Fruit fly (Drosophila melanogaster) whole organism, embryonic: Measurements from ENCODE around the gene CG31957.

ENCODE experiments used
- Antp ChIP-seq: fragments of 200-800 bp; sonication (Bioruptor generic); optimal IDR thresholded peaks from 3 replicates; lab custom pipeline; 2016; ENCODE audit warnings: missing biosample characterization, missing genetic modification characterization
- Atf-2 ChIP-seq: fragments of 200-800 bp; sonication (Bioruptor generic); optimal IDR thresholded peaks from 2 replicates; lab custom pipeline; 2016; ENCODE audit warnings: missing biosample characterization, missing genetic modification characterization
- B-H2 ChIP-seq: fragments of 200-800 bp; sonication (Bioruptor generic); optimal IDR thresholded peaks from 2 replicates; lab custom pipeline; 2018; ENCODE audit warnings: missing biosample characterization, mild to moderate bottlenecking, missing genetic modification characterization
- CG11504 ChIP-seq: fragments of 200-800 bp; sonication (Bioruptor generic); optimal IDR thresholded peaks from 3 replicates; lab custom pipeline; 2019; ENCODE audit warnings: missing biosample characterization, mild to moderate bottlenecking, missing genetic modification characterization, moderate library complexity
- CG11695 ChIP-seq: fragments of 200-800 bp; sonication (Bioruptor generic); IDR thresholded peaks from 3 replicates; pipeline ENCODE4 v1.3.6; 2022; ENCODE audit warnings: missing biosample characterization, missing genetic modification characterization
- CG13775 ChIP-seq: fragments of 200-800 bp; sonication (Bioruptor generic); optimal IDR thresholded peaks from 3 replicates; lab custom pipeline; 2017; ENCODE audit warnings: missing biosample characterization, mild to moderate bottlenecking, missing genetic modification characterization
- CG17361 ChIP-seq: fragments of 200-800 bp; sonication (Bioruptor generic); IDR thresholded peaks from 3 replicates; pipeline ENCODE4 v1.3.6; 2022; ENCODE audit warnings: missing biosample characterization, missing genetic modification characterization
- CG18476 ChIP-seq: fragments of 200-800 bp; sonication (Bioruptor generic); optimal IDR thresholded peaks from 2 replicates; lab custom pipeline; 2016; ENCODE audit warnings: missing biosample characterization, mild to moderate bottlenecking, missing genetic modification characterization
- CG31441 ChIP-seq: fragments of 200-800 bp; sonication (Bioruptor generic); IDR thresholded peaks from 2 replicates; pipeline ENCODE4 v1.3.6; 2022; ENCODE audit warnings: missing biosample characterization, missing genetic modification characterization
- CG32767 ChIP-seq: fragments of 200-800 bp; sonication (Bioruptor generic); IDR thresholded peaks from 2 replicates; pipeline ENCODE4 v1.3.6; 2022; ENCODE audit warnings: missing biosample characterization, missing genetic modification characterization
- CG32772 ChIP-seq: fragments of 200-800 bp; sonication (Bioruptor generic); IDR thresholded peaks from 2 replicates; pipeline ENCODE4 v1.3.6; 2022; ENCODE audit warnings: missing biosample characterization, missing genetic modification characterization
- CG34422 ChIP-seq: fragments of 200-800 bp; sonication (Bioruptor generic); IDR thresholded peaks from 3 replicates; pipeline ENCODE4 v1.3.6; 2022; ENCODE audit warnings: missing biosample characterization, missing genetic modification characterization
- CG6654 ChIP-seq: fragments of 200-800 bp; sonication (Bioruptor generic); optimal IDR thresholded peaks from 2 replicates; lab custom pipeline; 2017; ENCODE audit warnings: missing biosample characterization, mild to moderate bottlenecking, missing genetic modification characterization
- CG6854 ChIP-seq: fragments of 200-800 bp; sonication (Bioruptor generic); optimal IDR thresholded peaks from 3 replicates; lab custom pipeline; 2017; ENCODE audit warnings: missing biosample characterization, mild to moderate bottlenecking, missing genetic modification characterization
- CG8281 ChIP-seq: fragments of 200-800 bp; sonication (Bioruptor generic); optimal IDR thresholded peaks from 2 replicates; lab custom pipeline; 2018; ENCODE audit warnings: missing biosample characterization, mild to moderate bottlenecking, missing genetic modification characterization, moderate library complexity
- CG8944 ChIP-seq: fragments of 200-800 bp; sonication (Bioruptor generic); optimal IDR thresholded peaks from 3 replicates; lab custom pipeline; 2016; ENCODE audit warnings: missing biosample characterization, missing genetic modification characterization
- CkIIα-i1 ChIP-seq: fragments of 200-800 bp; sonication (Bioruptor generic); IDR thresholded peaks from 2 replicates; pipeline ENCODE4 v1.3.6; 2022; ENCODE audit warnings: missing biosample characterization, missing genetic modification characterization
- Doc3 ChIP-seq: fragments of 200-800 bp; sonication (Bioruptor generic); IDR thresholded peaks from 3 replicates; pipeline ENCODE4 v1.3.6; 2022; ENCODE audit warnings: missing biosample characterization, missing genetic modification characterization; ENCODE audit not compliant: partially characterized antibody
- E2f1 ChIP-seq: fragments of 200-800 bp; sonication (Bioruptor generic); IDR thresholded peaks from 2 replicates; pipeline ENCODE4 v1.3.6; 2022; ENCODE audit warnings: missing biosample characterization, missing genetic modification characterization
- Fer2 ChIP-seq: fragments of 200-800 bp; sonication (Bioruptor generic); optimal IDR thresholded peaks from 2 replicates; lab custom pipeline; 2018; ENCODE audit warnings: missing biosample characterization, mild to moderate bottlenecking, missing genetic modification characterization, moderate library complexity
- HLH4C ChIP-seq: fragments of 200-800 bp; sonication (Bioruptor generic); IDR thresholded peaks from 3 replicates; pipeline ENCODE4 v1.3.6; 2022; ENCODE audit warnings: missing biosample characterization, missing genetic modification characterization; ENCODE audit not compliant: partially characterized antibody
- Hr51 ChIP-seq, 2 experiments: fragments of 200-800 bp; sonication (Bioruptor generic); optimal IDR thresholded peaks; 2 replicates in 1 of 2; 3 replicates in 1 of 2; lab custom pipeline; 2016 to 2018; ENCODE audit warnings: missing biosample characterization in 2 of 2, missing genetic modification characterization in 2 of 2, mild to moderate bottlenecking in 1 of 2, moderate library complexity in 1 of 2
- Lim3 ChIP-seq: fragments of 200-800 bp; sonication (Bioruptor generic); IDR thresholded peaks from 2 replicates; pipeline ENCODE4 v1.3.6; 2022; ENCODE audit warnings: missing biosample characterization, missing genetic modification characterization
- Mad ChIP-seq: fragments of 200-800 bp; sonication (Bioruptor generic); optimal IDR thresholded peaks from 2 replicates; lab custom pipeline; 2016; ENCODE audit warnings: missing biosample characterization, missing genetic modification characterization
- NK7.1 ChIP-seq: fragments of 200-800 bp; sonication (Bioruptor generic); optimal IDR thresholded peaks from 3 replicates; lab custom pipeline; 2016; ENCODE audit warnings: missing biosample characterization, missing genetic modification characterization
- Neu2 ChIP-seq: fragments of 200-800 bp; sonication (Bioruptor generic); optimal IDR thresholded peaks from 3 replicates; lab custom pipeline; 2016; ENCODE audit warnings: missing biosample characterization, missing genetic modification characterization, borderline replicate concordance
- Nf-YB ChIP-seq: fragments of 200-800 bp; sonication (Bioruptor generic); optimal IDR thresholded peaks from 3 replicates; lab custom pipeline; 2019; ENCODE audit warnings: missing biosample characterization, mild to moderate bottlenecking, missing genetic modification characterization, moderate library complexity
- Oaz ChIP-seq: fragments of 200-800 bp; sonication (Bioruptor generic); IDR thresholded peaks from 2 replicates; pipeline ENCODE4 v1.3.6; 2022; ENCODE audit warnings: missing biosample characterization, missing genetic modification characterization
- Oli ChIP-seq: fragments of 200-800 bp; sonication (Bioruptor generic); optimal IDR thresholded peaks from 2 replicates; lab custom pipeline; 2018; ENCODE audit warnings: missing biosample characterization, mild to moderate bottlenecking, missing genetic modification characterization, moderate library complexity
- Pdp1 ChIP-seq, 2 experiments: fragments of 200-800 bp; sonication (Bioruptor generic); optimal IDR thresholded peaks; 3 replicates each; lab custom pipeline; 2016; ENCODE audit warnings: missing biosample characterization in 2 of 2, missing genetic modification characterization in 2 of 2, mild to moderate bottlenecking in 1 of 2, moderate library complexity in 1 of 2
- Ptx1 ChIP-seq: fragments of 200-800 bp; sonication (Bioruptor generic); IDR thresholded peaks from 2 replicates; pipeline ENCODE4 v1.3.6; 2022; ENCODE audit warnings: missing biosample characterization, missing genetic modification characterization
- Rfx ChIP-seq: fragments of 200-800 bp; sonication (Bioruptor generic); IDR thresholded peaks from 2 replicates; pipeline ENCODE4 v1.3.6; 2022; ENCODE audit warnings: missing biosample characterization, missing genetic modification characterization
- Scr ChIP-seq: fragments of 200-800 bp; sonication (Bioruptor generic); IDR thresholded peaks from 2 replicates; pipeline ENCODE4 v1.3.6; 2022; ENCODE audit warnings: missing biosample characterization, missing genetic modification characterization; ENCODE audit not compliant: partially characterized antibody
- Xbp1 ChIP-seq: fragments of 200-800 bp; sonication (Bioruptor generic); optimal IDR thresholded peaks from 3 replicates; lab custom pipeline; 2016; ENCODE audit warnings: missing biosample characterization, mild to moderate bottlenecking, missing genetic modification characterization
- br ChIP-seq: fragments of >200 bp; optimal IDR thresholded peaks from 2 replicates; lab custom pipeline; 2017
- crc ChIP-seq: fragments of 200-800 bp; sonication (Bioruptor generic); optimal IDR thresholded peaks from 2 replicates; lab custom pipeline; 2016; ENCODE audit warnings: missing biosample characterization, missing genetic modification characterization
- crol ChIP-seq: fragments of 200-800 bp; sonication (Bioruptor generic); IDR thresholded peaks from 2 replicates; pipeline ENCODE4 v1.3.6; 2022; ENCODE audit warnings: missing biosample characterization, missing genetic modification characterization
- dm ChIP-seq: fragments of 200-800 bp; sonication (Bioruptor generic); optimal IDR thresholded peaks from 3 replicates; lab custom pipeline; 2016; ENCODE audit warnings: missing biosample characterization, missing genetic modification characterization
- ewg ChIP-seq: fragments of 200-800 bp; sonication (Bioruptor generic); optimal IDR thresholded peaks from 3 replicates; lab custom pipeline; 2017; ENCODE audit warnings: mild to moderate bottlenecking, missing biosample characterization, missing genetic modification reagents, missing genetic modification characterization
- exex ChIP-seq: fragments of 200-800 bp; sonication (Bioruptor generic); optimal IDR thresholded peaks from 4 replicates; lab custom pipeline; 2018; ENCODE audit warnings: missing biosample characterization, mild to moderate bottlenecking, missing genetic modification characterization, moderate library complexity
- inv ChIP-seq: fragments of 200-800 bp; sonication (Bioruptor generic); IDR thresholded peaks from 2 replicates; pipeline ENCODE4 v1.3.6; 2022; ENCODE audit warnings: missing biosample characterization, missing genetic modification characterization; ENCODE audit not compliant: partially characterized antibody
- lilli ChIP-seq: fragments of 200-800 bp; sonication (Bioruptor generic); optimal IDR thresholded peaks from 3 replicates; lab custom pipeline; 2016; ENCODE audit warnings: missing biosample characterization, missing genetic modification characterization
- nerfin-1 ChIP-seq: fragments of 200-800 bp; sonication (Bioruptor generic); optimal IDR thresholded peaks from 3 replicates; lab custom pipeline; 2019; ENCODE audit warnings: missing biosample characterization, mild to moderate bottlenecking, missing genetic modification characterization, moderate library complexity
- pho ChIP-seq: fragments of 200-800 bp; sonication (Bioruptor generic); optimal IDR thresholded peaks from 2 replicates; lab custom pipeline; 2016; ENCODE audit warnings: missing biosample characterization, missing genetic modification characterization
- prd ChIP-seq, 3 experiments: fragments of >200 bp in 2 of 3; fragments of 200-800 bp in 1 of 3; sonication (Bioruptor generic) in 1 of 3; optimal IDR thresholded peaks in 2 of 3; IDR thresholded peaks in 1 of 3; 2 replicates in 2 of 3; 3 replicates in 1 of 3; pipeline versions ENCODE4 v1.3.6 to Lab custom; 2017 to 2022; ENCODE audit warnings: missing biosample characterization in 1 of 3, missing genetic modification characterization in 1 of 3
- pzg ChIP-seq: fragments of 200-800 bp; sonication (Bioruptor generic); optimal IDR thresholded peaks from 3 replicates; lab custom pipeline; 2018; ENCODE audit warnings: missing biosample characterization, mild to moderate bottlenecking, missing genetic modification characterization, moderate library complexity
- ro ChIP-seq: fragments of 200-800 bp; sonication (Bioruptor generic); IDR thresholded peaks from 2 replicates; pipeline ENCODE4 v1.3.6; 2022; ENCODE audit warnings: missing biosample characterization, missing genetic modification characterization
- row ChIP-seq: fragments of 200-800 bp; sonication (Bioruptor generic); IDR thresholded peaks from 3 replicates; pipeline ENCODE4 v1.3.6; 2022; ENCODE audit warnings: missing biosample characterization, missing genetic modification characterization
- sens-2 ChIP-seq: fragments of 200-800 bp; sonication (Bioruptor generic); IDR thresholded peaks from 2 replicates; pipeline ENCODE4 v1.3.6; 2022; ENCODE audit warnings: missing biosample characterization, missing genetic modification characterization
- ssp ChIP-seq: fragments of 200-800 bp; sonication (Bioruptor generic); IDR thresholded peaks from 2 replicates; pipeline ENCODE4 v1.3.6; 2022; ENCODE audit warnings: missing biosample characterization, missing genetic modification characterization
- trh ChIP-seq: fragments of 200-800 bp; sonication (Bioruptor generic); optimal IDR thresholded peaks from 2 replicates; lab custom pipeline; 2016; ENCODE audit warnings: missing biosample characterization, missing genetic modification characterization

The CG31957 gene

DNA sequence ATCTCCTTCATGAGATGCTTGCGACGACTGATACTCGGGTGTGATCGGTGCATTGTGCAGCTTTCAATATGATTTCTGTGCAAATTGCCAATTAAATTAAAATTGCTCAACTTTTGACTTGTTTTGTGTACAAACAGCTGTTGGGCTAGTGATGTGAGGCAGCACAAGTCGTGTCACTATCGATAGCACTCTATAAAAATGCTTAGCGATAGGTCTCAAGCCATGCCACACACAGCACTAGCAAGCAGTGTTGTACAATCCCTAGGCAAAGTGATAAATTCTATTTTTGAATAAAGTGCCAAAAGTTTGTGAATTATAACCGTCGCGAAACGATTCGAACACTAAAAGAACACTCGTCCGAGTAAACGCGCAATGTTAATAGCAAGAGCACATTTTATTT is at the start of gene CG31957 (continued):
- TF ChIP-seq prd (optimal IDR thresholded peaks at IDR 0.05; lab: Kevin White, UChicago) = no peak
- 0 out of 3 replicates have a peak, but pooled peaks have one; percentile 23 for TF ChIP-seq prd (GFP tag; IDR thresholded peaks at IDR 0.05; lab: Robert Waterston, UW)
- TF ChIP-seq CG32772 (GFP tag; lab: Robert Waterston, UW) = peak; percentile 11; the same call in 1 of the 2 replicates
- peak; percentile 36 for TF ChIP-seq crc (GFP tag; lab: Kevin White, UChicago)
- TF ChIP-seq Atf-2 (GFP tag; lab: Kevin White, UChicago) = no peak
- TF ChIP-seq Rfx = peak; percentile 85
- TF ChIP-seq Doc3 = peak; percentile 81; the same call in 2 of the 3 replicates
- TF ChIP-seq trh (GFP tag; lab: Kevin White, UChicago) = no peak
- peak; percentile 69 for TF ChIP-seq HLH4C (GFP tag; lab: Robert Waterston, UW)
- no peak for TF ChIP-seq CG11504 (tag; lab: Kevin White, UChicago)
- TF ChIP-seq inv = peak; percentile 92
- TF ChIP-seq CG18476 (GFP tag; lab: Kevin White, UChicago) = no peak
- TF ChIP-seq NK7.1 = no peak
- no peak for TF ChIP-seq ro
- no peak for TF ChIP-seq CG6854
- TF ChIP-seq pho = peak; percentile 79
- TF ChIP-seq CG8281 (tag; lab: Kevin White, UChicago) = no peak
- TF ChIP-seq Scr (GFP tag; lab: Robert Waterston, UW) = peak; percentile 96
- no peak for TF ChIP-seq Nf-YB (GFP tag; lab: Kevin White, UChicago)
- TF ChIP-seq Oli (tag; lab: Kevin White, UChicago) = no peak
- peak; percentile 59 for TF ChIP-seq Ptx1 (GFP tag; lab: Robert Waterston, UW)
- TF ChIP-seq crol = no peak
- TF ChIP-seq Antp (GFP tag; lab: Kevin White, UChicago) = peak; percentile 63
- peak; percentile 62 for TF ChIP-seq CG8944 (GFP tag; lab: Kevin White, UChicago)
- TF ChIP-seq CG17361 (GFP tag; lab: Robert Waterston, UW) = no peak
- peak; percentile 57 for TF ChIP-seq Mad (GFP tag; lab: Kevin White, UChicago)
- TF ChIP-seq E2f1 (GFP tag; lab: Robert Waterston, UW) = no peak
- TF ChIP-seq row (GFP tag; lab: Robert Waterston, UW) = peak; percentile 66
- TF ChIP-seq ewg (GFP tag; lab: Kevin White, UChicago) = peak; percentile 22
- TF ChIP-seq ssp (GFP tag; lab: Robert Waterston, UW) = peak; percentile 38; the same call in 1 of the 2 replicates
- no peak for TF ChIP-seq exex (tag; lab: Kevin White, UChicago)
- no peak for TF ChIP-seq Fer2
- TF ChIP-seq nerfin-1 = no peak
- peak in 1 of 2 experiments; percentile 83 for TF ChIP-seq Hr51 (GFP tag; optimal IDR thresholded peaks at IDR 0.05; lab: Kevin White, UChicago)
- TF ChIP-seq Oaz = 0 out of 2 replicates have a peak, but pooled peaks have one; percentile 28
- TF ChIP-seq CG11695 = no peak; the same call in 2 of the 3 replicates
- TF ChIP-seq br (lab: Kevin White, UChicago) = no peak
- no peak for TF ChIP-seq CG6654 (GFP tag; lab: Kevin White, UChicago)
- TF ChIP-seq dm (GFP tag; lab: Kevin White, UChicago) = peak; percentile 23
- no peak for TF ChIP-seq CG31441 (GFP tag; lab: Robert Waterston, UW)
- no peak for TF ChIP-seq sens-2
- peak; percentile 75 for TF ChIP-seq lilli (GFP tag; lab: Kevin White, UChicago)
- peak; percentile 24 for TF ChIP-seq CG13775 (GFP tag; lab: Kevin White, UChicago)
- TF ChIP-seq CkIIα-i1 (GFP tag; lab: Robert Waterston, UW) = no peak
- peak; percentile 79 for TF ChIP-seq pzg
- TF ChIP-seq Neu2 (GFP tag; lab: Kevin White, UChicago) = no peak
- peak; percentile 62 for TF ChIP-seq Xbp1 (GFP tag; lab: Kevin White, UChicago)
- TF ChIP-seq Pdp1 (GFP tag; optimal IDR thresholded peaks at IDR 0.05; lab: Kevin White, UChicago) = peak in 1 of 2 experiments; percentile 36
- TF ChIP-seq CG32767 (GFP tag; lab: Robert Waterston, UW) = no peak
- TF ChIP-seq B-H2 (GFP tag; lab: Kevin White, UChicago) = peak; percentile 23
- TF ChIP-seq CG34422 (GFP tag; lab: Robert Waterston, UW) = peak; percentile 66
- TF ChIP-seq Lim3 (GFP tag; lab: Robert Waterston, UW) = no peak
